Fruit fly (Drosophila melanogaster): ENCODE data around the gene CG11178.

Gene CG11178

DNA sequence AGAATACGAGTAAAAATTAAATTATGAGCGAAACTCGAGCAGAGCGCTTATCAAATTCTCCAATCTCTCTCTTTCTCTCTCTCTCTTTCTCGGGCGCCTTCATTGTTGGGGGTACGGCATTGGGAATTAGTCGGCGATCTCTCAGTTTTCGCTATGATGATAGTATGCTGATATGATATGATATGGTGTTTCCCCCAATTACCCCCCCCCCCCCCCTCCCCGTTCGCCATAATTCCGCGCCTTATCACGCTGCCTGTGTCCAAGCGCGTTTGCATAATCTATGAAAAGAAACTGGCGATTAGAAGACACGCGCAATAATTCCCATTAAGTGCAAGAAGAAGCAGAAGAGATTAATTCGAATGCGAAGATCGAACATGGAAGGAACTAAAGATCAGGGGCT, 31.3 kb downstream of the CG11178 start:
- TF ChIP-seq CG11762 (GFP tag; optimal IDR thresholded peaks at IDR 0.05; ENCODE audit: insufficient read depth) (no peak), Eip93F (GFP tag; optimal IDR thresholded peaks at IDR 0.05) (no peak), fkh (GFP tag; optimal IDR thresholded peaks at IDR 0.05) (no peak), CG9139 (GFP tag; optimal IDR thresholded peaks at IDR 0.05) (no peak), acj6 (GFP tag; optimal IDR thresholded peaks at IDR 0.05) (no peak), CG8632 (GFP tag; optimal IDR thresholded peaks at IDR 0.05) (no peak), Hr4 (GFP tag; optimal IDR thresholded peaks at IDR 0.05) (no peak)

dm6 chrX:13637588-13637987, 32.1 kb downstream of the CG11178 start:
- TF ChIP-seq Sox15 (GFP tag; optimal IDR thresholded peaks at IDR 0.05) (no peak), CG3919 (GFP tag; optimal IDR thresholded peaks at IDR 0.05) (no peak), CG16779 (tag; optimal IDR thresholded peaks at IDR 0.05) (no peak), CG31627 (GFP tag; optimal IDR thresholded peaks at IDR 0.05) (no peak)

dm6 chrX:13639998-13640691, 34.7 kb downstream of the CG11178 start:
- TF ChIP-seq svp (GFP tag) (peak; percentile 98), CG4318 (GFP tag; optimal IDR thresholded peaks at IDR 0.05) (peak; percentile 98), Gug (GFP tag; IDR thresholded peaks at IDR 0.05) (peak; percentile 97), pdm3 (GFP tag; optimal IDR thresholded peaks at IDR 0.05) (peak; percentile 99), eg (GFP tag; IDR thresholded peaks at IDR 0.05) (peak; percentile 99), Eip78C (GFP tag) (peak; percentile 100), acj6 (GFP tag; optimal IDR thresholded peaks at IDR 0.05) (peak; percentile 98), OdsH (GFP tag; optimal IDR thresholded peaks at IDR 0.05) (peak; percentile 98), lz (GFP tag; optimal IDR thresholded peaks at IDR 0.05) (peak; percentile 94), CG10669 (GFP tag; optimal IDR thresholded peaks at IDR 0.05) (peak; percentile 98), Smox (GFP tag; optimal IDR thresholded peaks at IDR 0.05) (peak; percentile 94), CG8319 (GFP tag; optimal IDR thresholded peaks at IDR 0.05) (peak; percentile 97), dac (GFP tag; optimal IDR thresholded peaks at IDR 0.05) (peak; percentile 98), achi (GFP tag; optimal IDR thresholded peaks at IDR 0.05) (peak; percentile 98), Lpt (GFP tag; optimal IDR thresholded peaks at IDR 0.05) (peak; percentile 98), CG32006 (GFP tag; optimal IDR thresholded peaks at IDR 0.05) (peak; percentile 98), CG6163 (GFP tag; IDR thresholded peaks at IDR 0.05) (peak; percentile 99), Eip75B (GFP tag; optimal IDR thresholded peaks at IDR 0.05) (peak; percentile 98), CG3919 (GFP tag; optimal IDR thresholded peaks at IDR 0.05) (peak; percentile 99), CG6792 (GFP tag; optimal IDR thresholded peaks at IDR 0.05) (peak; percentile 98), fd85E (GFP tag; optimal IDR thresholded peaks at IDR 0.05) (peak; percentile 97), CG3032 (tag; optimal IDR thresholded peaks at IDR 0.05) (peak; percentile 95), spab (GFP tag; optimal IDR thresholded peaks at IDR 0.05) (peak; percentile 97), CG8119 (GFP tag; IDR thresholded peaks at IDR 0.05) (peak; percentile 99), ss (GFP tag; optimal IDR thresholded peaks at IDR 0.05) (peak; percentile 98), Sox102F (GFP tag; optimal IDR thresholded peaks at IDR 0.05) (peak; percentile 96), CG8632 (GFP tag; optimal IDR thresholded peaks at IDR 0.05) (peak; percentile 98), Ets21C (GFP tag; optimal IDR thresholded peaks at IDR 0.05) (peak; percentile 91), CG9139 (GFP tag; optimal IDR thresholded peaks at IDR 0.05) (peak; percentile 94), cyc (GFP tag; optimal IDR thresholded peaks at IDR 0.05) (peak; percentile 93), fkh (GFP tag; optimal IDR thresholded peaks at IDR 0.05) (peak; percentile 98), CG6808 (GFP tag; optimal IDR thresholded peaks at IDR 0.05) (peak; percentile 94), Sox15 (GFP tag; optimal IDR thresholded peaks at IDR 0.05) (peak; percentile 95), Met (GFP tag; optimal IDR thresholded peaks at IDR 0.05) (peak; percentile 95), CG6854 (GFP tag; optimal IDR thresholded peaks at IDR 0.05) (peak; percentile 86), Sox14 (GFP tag; optimal IDR thresholded peaks at IDR 0.05) (peak; percentile 98), vri (GFP tag; optimal IDR thresholded peaks at IDR 0.05) (peak; percentile 90), Eip93F (GFP tag; optimal IDR thresholded peaks at IDR 0.05) (peak; percentile 83), CG6276 (GFP tag; optimal IDR thresholded peaks at IDR 0.05) (peak; percentile 99), CG11294 (GFP tag; IDR thresholded peaks at IDR 0.05) (peak; percentile 97), Blimp-1 (GFP tag; optimal IDR thresholded peaks at IDR 0.05) (peak; percentile 64), Hr39 (GFP tag; optimal IDR thresholded peaks at IDR 0.05) (peak; percentile 95), Hr4 (GFP tag; optimal IDR thresholded peaks at IDR 0.05) (peak; percentile 99)
